Worm (Caenorhabditis elegans) whole organism, young adult: Measurements from ENCODE around the gene F13B6.2.

ENCODE experiments used
- C17E4.6 ChIP-seq: fragments of 200-800 bp; sonication (Bioruptor generic); IDR thresholded peaks from 2 replicates; pipeline ENCODE4 v1.3.6; 2022; ENCODE audit warnings: missing genetic modification reagents, missing genetic modification characterization, missing compliant biosample characterization
- D2030.7 ChIP-seq: fragments of 200-800 bp; sonication (Bioruptor generic); IDR thresholded peaks from 2 replicates; pipeline ENCODE4 v1.3.6; 2022; ENCODE audit warnings: missing genetic modification reagents, missing genetic modification characterization, missing compliant biosample characterization
- F10E7.11 ChIP-seq: sonication (generic microtip); optimal IDR thresholded peaks from 2 replicates; lab custom pipeline; 2017; ENCODE audit warnings: mild to moderate bottlenecking, missing genetic modification characterization, moderate library complexity, missing compliant biosample characterization
- F33H1.4 ChIP-seq: fragments of 200-800 bp; sonication (Bioruptor generic); IDR thresholded peaks from 2 replicates; pipeline ENCODE4 v1.3.6; 2022; ENCODE audit warnings: missing genetic modification reagents, missing genetic modification characterization, missing compliant biosample characterization
- F37B4.10 ChIP-seq: fragments of 200-800 bp; sonication (Bioruptor generic); IDR thresholded peaks from 2 replicates; pipeline ENCODE4 v1.3.6; 2022; ENCODE audit warnings: missing genetic modification characterization, missing compliant biosample characterization
- F39B2.1 ChIP-seq: fragments of 200-800 bp; sonication (Bioruptor generic); IDR thresholded peaks from 2 replicates; pipeline ENCODE4 v1.3.6; 2022; ENCODE audit warnings: missing genetic modification reagents, missing genetic modification characterization, missing compliant biosample characterization
- K11D2.4 ChIP-seq: fragments of 200-800 bp; sonication (Bioruptor generic); IDR thresholded peaks from 2 replicates; pipeline ENCODE4 v1.3.6; 2022; ENCODE audit warnings: missing genetic modification reagents, missing genetic modification characterization, missing compliant biosample characterization
- Y56A3A.18 ChIP-seq: fragments of 200-800 bp; sonication (Bioruptor generic); IDR thresholded peaks from 2 replicates; pipeline ENCODE4 v1.3.6; 2022; ENCODE audit warnings: missing genetic modification reagents, missing genetic modification characterization, missing compliant biosample characterization
- Y95B8A.8 ChIP-seq: fragments of 200-800 bp; sonication (Bioruptor generic); IDR thresholded peaks from 2 replicates; pipeline ENCODE4 v1.3.6; 2022; ENCODE audit warnings: missing genetic modification reagents, missing genetic modification characterization, missing compliant biosample characterization
- aptf-2 ChIP-seq: fragments of 200-800 bp; sonication (Bioruptor generic); conservative IDR thresholded peaks from 2 replicates; pipeline ENCODE4 v1.3.6; 2022; ENCODE audit warnings: missing genetic modification reagents, missing genetic modification characterization, missing compliant biosample characterization
- bed-1 ChIP-seq: fragments of 200-800 bp; sonication (Bioruptor generic); IDR thresholded peaks from 2 replicates; pipeline ENCODE4 v1.3.6; 2022; ENCODE audit warnings: missing genetic modification reagents, missing genetic modification characterization, missing compliant biosample characterization
- ceh-58 ChIP-seq: fragments of 200-800 bp; sonication (Bioruptor generic); IDR thresholded peaks from 2 replicates; pipeline ENCODE4 v1.3.6; 2022; ENCODE audit warnings: missing genetic modification characterization, missing compliant biosample characterization
- ceh-79 ChIP-seq: sonication (generic microtip); optimal IDR thresholded peaks from 2 replicates; lab custom pipeline; 2017; ENCODE audit warnings: mild to moderate bottlenecking, missing genetic modification characterization, missing compliant biosample characterization
- ceh-91 ChIP-seq: fragments of 200-800 bp; sonication (Bioruptor generic); IDR thresholded peaks from 2 replicates; pipeline ENCODE4 v1.3.6; 2022; ENCODE audit warnings: missing genetic modification reagents, missing genetic modification characterization, missing compliant biosample characterization
- die-1 ChIP-seq: sonication (generic microtip); optimal IDR thresholded peaks from 2 replicates; lab custom pipeline; 2016; ENCODE audit warnings: missing genotype, mild to moderate bottlenecking, missing genetic modification characterization, missing compliant biosample characterization
- ets-4 ChIP-seq: fragments of 200-800 bp; sonication (Bioruptor generic); optimal IDR thresholded peaks from 2 replicates; lab custom pipeline; 2018; ENCODE audit warnings: mild to moderate bottlenecking, missing genetic modification characterization, missing compliant biosample characterization
- hlh-12 ChIP-seq: sonication (generic microtip); optimal IDR thresholded peaks from 2 replicates; lab custom pipeline; 2016; ENCODE audit warnings: missing genetic modification characterization, missing compliant biosample characterization
- hlh-26 ChIP-seq: fragments of 200-800 bp; sonication (Bioruptor generic); conservative IDR thresholded peaks from 2 replicates; pipeline ENCODE4 v1.3.6; 2022; ENCODE audit warnings: missing genetic modification reagents, missing genetic modification characterization, missing compliant biosample characterization
- hrde-1 ChIP-seq: sonication (generic microtip); optimal IDR thresholded peaks from 2 replicates; lab custom pipeline; 2016; ENCODE audit warnings: missing genetic modification characterization, mild to moderate bottlenecking, missing compliant biosample characterization, moderate library complexity, missing genotype, missing genetic modification reagents, borderline replicate concordance
- lin-26 ChIP-seq: fragments of 200-800 bp; sonication (Bioruptor generic); IDR thresholded peaks from 2 replicates; pipeline ENCODE4 v1.3.6; 2022; ENCODE audit warnings: missing genetic modification reagents, missing genetic modification characterization, missing compliant biosample characterization
- lsl-1 ChIP-seq: fragments of 200-800 bp; sonication (Bioruptor generic); optimal IDR thresholded peaks from 2 replicates; lab custom pipeline; 2018; ENCODE audit warnings: mild to moderate bottlenecking, missing genetic modification characterization, moderate library complexity, missing compliant biosample characterization
- madf-6 ChIP-seq: fragments of 200-800 bp; sonication (Bioruptor generic); IDR thresholded peaks from 2 replicates; pipeline ENCODE4 v1.3.6; 2022; ENCODE audit warnings: missing genetic modification reagents, missing genetic modification characterization, missing compliant biosample characterization
- madf-8 ChIP-seq: fragments of 200-800 bp; sonication (Bioruptor generic); conservative IDR thresholded peaks from 2 replicates; pipeline ENCODE4 v1.3.6; 2022; ENCODE audit warnings: missing genetic modification reagents, missing genetic modification characterization, missing compliant biosample characterization
- mel-28 ChIP-seq: sonication (generic microtip); optimal IDR thresholded peaks from 2 replicates; lab custom pipeline; 2016; ENCODE audit warnings: borderline replicate concordance, mild to moderate bottlenecking, missing genetic modification characterization, missing compliant biosample characterization
- nfya-2 ChIP-seq: fragments of 200-800 bp; sonication (Bioruptor generic); IDR thresholded peaks from 2 replicates; pipeline ENCODE4 v1.3.6; 2022; ENCODE audit warnings: missing genetic modification reagents, missing genetic modification characterization, missing compliant biosample characterization
- nhr-90 ChIP-seq: sonication (generic microtip); optimal IDR thresholded peaks from 2 replicates; lab custom pipeline; 2016; ENCODE audit warnings: missing genotype, mild to moderate bottlenecking, missing genetic modification characterization, missing compliant biosample characterization
- pbrm-1 ChIP-seq: fragments of 200-800 bp; sonication (Bioruptor generic); IDR thresholded peaks from 2 replicates; pipeline ENCODE4 v1.3.6; 2022; ENCODE audit warnings: missing genetic modification reagents, missing genetic modification characterization, missing compliant biosample characterization
- pha-4 ChIP-seq: fragments of 150-350 bp; sonication (generic microtip); optimal IDR thresholded peaks from 2 replicates; lab custom pipeline; 2014; ENCODE audit warnings: missing biosample characterization, missing genetic modification reagents, missing genetic modification characterization
- rec-8 ChIP-seq, 2 experiments: sonication (generic microtip); optimal IDR thresholded peaks; 2 replicates each; lab custom pipeline; 2016; ENCODE audit warnings: mild to moderate bottlenecking in 2 of 2, missing genetic modification characterization in 2 of 2, missing genetic modification reagents in 2 of 2, missing genotype in 2 of 2, missing biosample characterization in 1 of 2, missing compliant biosample characterization in 1 of 2, moderate library complexity in 1 of 2
- rpc-1 ChIP-seq, 2 experiments: fragments of 150-350 bp in 1 of 2; sonication (generic microtip) in 1 of 2; optimal IDR thresholded peaks; 2 replicates each; lab custom pipeline; 2014 to 2018; ENCODE audit warnings: missing biosample characterization in 1 of 2, missing genetic modification characterization in 1 of 2, missing genetic modification reagents in 1 of 2, missing genotype in 1 of 2
- sdz-38 ChIP-seq: sonication (generic microtip); optimal IDR thresholded peaks from 2 replicates; lab custom pipeline; 2016; ENCODE audit warnings: missing genotype, missing genetic modification characterization, missing compliant biosample characterization
- snpc-1.3 ChIP-seq: sonication (generic microtip); optimal IDR thresholded peaks from 2 replicates; lab custom pipeline; 2017; ENCODE audit warnings: missing genetic modification characterization, mild to moderate bottlenecking, missing compliant biosample characterization, antibody characterized with exemption, moderate library complexity, missing genotype, missing genetic modification reagents; ENCODE audit not compliant: insufficient read depth
- tbp1 ChIP-seq: fragments of 200-800 bp; sonication (Bioruptor generic); optimal IDR thresholded peaks from 2 replicates; lab custom pipeline; 2018; ENCODE audit warnings: mild to moderate bottlenecking, missing genetic modification characterization, missing compliant biosample characterization
- unc-130 ChIP-seq: sonication (generic microtip); optimal IDR thresholded peaks from 2 replicates; lab custom pipeline; 2016; ENCODE audit warnings: missing genetic modification reagents, missing genetic modification characterization, missing compliant biosample characterization
- ztf-18 ChIP-seq: sonication (generic microtip); optimal IDR thresholded peaks from 2 replicates; lab custom pipeline; 2016; ENCODE audit warnings: missing genotype, mild to moderate bottlenecking, missing genetic modification characterization, missing compliant biosample characterization
- ztf-28 ChIP-seq: fragments of 200-800 bp; sonication (Bioruptor generic); IDR thresholded peaks from 2 replicates; pipeline ENCODE4 v1.3.6; 2022; ENCODE audit warnings: missing genetic modification reagents, missing genetic modification characterization, missing compliant biosample characterization

Gene F13B6.2

DNA sequence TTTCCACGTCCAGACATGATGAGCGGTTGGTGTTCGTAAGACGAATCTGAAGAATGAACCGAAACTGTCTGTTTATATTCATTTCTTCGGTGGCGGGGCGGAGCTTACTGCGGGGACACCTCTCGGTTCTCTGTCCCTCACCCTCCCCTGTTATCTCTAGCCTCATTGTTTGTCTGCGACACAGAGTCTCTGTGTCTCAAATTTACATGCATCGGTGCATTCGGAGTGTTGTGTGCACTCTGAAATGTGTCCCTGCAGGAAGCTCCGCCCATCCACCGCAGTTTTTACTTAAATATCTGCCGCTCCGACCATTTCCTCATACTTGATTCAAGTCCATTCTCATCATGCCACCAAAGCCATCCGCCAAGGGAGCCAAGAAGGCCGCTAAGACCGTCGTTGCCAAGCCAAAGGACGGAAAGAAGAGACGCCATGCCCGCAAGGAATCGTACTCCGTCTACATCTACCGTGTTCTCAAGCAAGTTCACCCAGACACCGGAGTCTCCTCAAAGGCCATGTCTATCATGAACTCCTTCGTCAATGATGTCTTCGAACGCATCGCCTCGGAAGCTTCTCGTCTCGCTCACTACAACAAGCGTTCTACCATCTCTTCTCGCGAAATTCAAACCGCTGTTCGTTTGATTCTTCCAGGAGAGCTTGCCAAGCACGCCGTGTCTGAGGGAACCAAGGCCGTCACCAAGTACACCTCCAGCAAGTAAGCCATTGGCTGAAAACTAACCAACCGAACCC, 26.2 kb upstream of the F13B6.2 start, which contains the start of the genes his-61 and his-62 (continued):
- no peak for TF ChIP-seq pha-4 (tag; lab: Kevin White, UChicago)
- no peak for TF ChIP-seq rpc-1 (optimal IDR thresholded peaks at IDR 0.05; lab: Kevin White, UChicago)
- TF ChIP-seq rpc-1 (tag; optimal IDR thresholded peaks at IDR 0.05; lab: Kevin White, UChicago), result no peak
- no peak for TF ChIP-seq F37B4.10
- TF ChIP-seq hlh-12, result no peak
- TF ChIP-seq ceh-79 (tag; lab: Kevin White, UChicago), result no peak
- TF ChIP-seq F10E7.11 (tag; lab: Kevin White, UChicago), result no peak
- TF ChIP-seq unc-130, result no peak
- peak; percentile 22 for TF ChIP-seq ceh-91
- peak; percentile 71 for TF ChIP-seq tbp1 (GFP tag; lab: Kevin White, UChicago)
- TF ChIP-seq pbrm-1 (GFP tag; lab: Robert Waterston, UW), result peak; percentile 63; the same call in 1 of the 2 replicates
- no peak for TF ChIP-seq hlh-26 (GFP tag; lab: Robert Waterston, UW)
- TF ChIP-seq ztf-18 (tag; lab: Kevin White, UChicago), result peak; percentile 29
- peak; percentile 32; the same call in 1 of the 2 replicates for TF ChIP-seq C17E4.6 (GFP tag; lab: Robert Waterston, UW)
- peak; percentile 68 for TF ChIP-seq D2030.7 (GFP tag; lab: Robert Waterston, UW)
- TF ChIP-seq nfya-2 (GFP tag; lab: Robert Waterston, UW), result no peak
- TF ChIP-seq sdz-38 (tag; lab: Kevin White, UChicago), result no peak
- TF ChIP-seq die-1, result no peak
- peak; percentile 20 for TF ChIP-seq hrde-1 (tag; lab: Kevin White, UChicago)
- TF ChIP-seq lsl-1 (GFP tag; lab: Kevin White, UChicago), result peak; percentile 43
- 0 out of 2 replicates have a peak, but pooled peaks have one; percentile 26 for TF ChIP-seq madf-8
- TF ChIP-seq ets-4 (GFP tag; lab: Kevin White, UChicago), result no peak
- TF ChIP-seq aptf-2 (GFP tag; lab: Robert Waterston, UW), result peak; percentile 87
- TF ChIP-seq Y95B8A.8 (GFP tag; lab: Robert Waterston, UW), result 0 out of 2 replicates have a peak, but pooled peaks have one; percentile 70
- TF ChIP-seq bed-1 (GFP tag; lab: Robert Waterston, UW), result no peak
- no peak for TF ChIP-seq rec-8 (tag; optimal IDR thresholded peaks at IDR 0.05; lab: Kevin White, UChicago)
- peak; percentile 98 for TF ChIP-seq F39B2.1 (GFP tag; lab: Robert Waterston, UW)
- no peak for TF ChIP-seq snpc-1.3 (tag; lab: Kevin White, UChicago)
- TF ChIP-seq F33H1.4 (GFP tag; lab: Robert Waterston, UW), result peak; percentile 10; the same call in 1 of the 2 replicates
- peak; percentile 76; the same call in 1 of the 2 replicates for TF ChIP-seq ztf-28
- no peak for TF ChIP-seq K11D2.4
- TF ChIP-seq lin-26 (GFP tag; lab: Robert Waterston, UW), result peak; percentile 92
- TF ChIP-seq madf-6 (GFP tag; lab: Robert Waterston, UW), result 0 out of 2 replicates have a peak, but pooled peaks have one; percentile 38
- peak; percentile 42 for TF ChIP-seq nhr-90 (tag; lab: Kevin White, UChicago)
- TF ChIP-seq mel-28 (tag; lab: Kevin White, UChicago), result no peak
- TF ChIP-seq Y56A3A.18 (GFP tag; lab: Robert Waterston, UW), result no peak
- TF ChIP-seq ceh-58 (GFP tag; lab: Robert Waterston, UW), result no peak
